Worm (Caenorhabditis elegans) whole organism, young adult: ENCODE measurements around the gene ZK643.6.

Experiments used
- ama-1 ChIP-seq, 3 experiments: fragments of 150-350 bp in 1 of 3; sonication (generic microtip) in 2 of 3; optimal IDR thresholded peaks; 2 replicates each; lab custom pipeline; 2014 to 2018; ENCODE audit warnings: missing biosample characterization in 2 of 3, missing genetic modification characterization in 2 of 3, missing genetic modification reagents in 2 of 3
- bed-2 ChIP-seq: fragments of 200-800 bp; sonication (Bioruptor generic); IDR thresholded peaks from 2 replicates; pipeline ENCODE4 v1.3.6; 2022; ENCODE audit warnings: missing genetic modification reagents, missing genetic modification characterization, missing compliant biosample characterization
- cebp-1 ChIP-seq, 2 experiments: fragments of 200-800 bp in 1 of 2; sonication (Bioruptor generic) in 1 of 2; sonication (generic microtip) in 1 of 2; IDR thresholded peaks in 1 of 2; optimal IDR thresholded peaks in 1 of 2; 2 replicates each; pipeline versions ENCODE4 v1.3.6 to Lab custom; 2017 to 2022; ENCODE audit warnings: missing compliant biosample characterization in 2 of 2, missing genetic modification characterization in 2 of 2, mild to moderate bottlenecking in 1 of 2, missing genetic modification reagents in 1 of 2, moderate library complexity in 1 of 2
- dpl-1 ChIP-seq: fragments of 150-350 bp; optimal IDR thresholded peaks from 2 replicates; lab custom pipeline; 2014; ENCODE audit warnings: missing biosample characterization, missing genetic modification reagents, missing genetic modification characterization
- let-526 ChIP-seq: fragments of 200-800 bp; sonication (Bioruptor generic); IDR thresholded peaks from 2 replicates; pipeline ENCODE4 v1.3.6; 2022; ENCODE audit warnings: missing genetic modification reagents, missing genetic modification characterization, missing compliant biosample characterization
- lin-26 ChIP-seq: fragments of 200-800 bp; sonication (Bioruptor generic); IDR thresholded peaks from 2 replicates; pipeline ENCODE4 v1.3.6; 2022; ENCODE audit warnings: missing genetic modification reagents, missing genetic modification characterization, missing compliant biosample characterization
- lin-35 ChIP-seq, 3 experiments: fragments of 150-350 bp in 2 of 3; sonication (generic microtip) in 1 of 3; optimal IDR thresholded peaks; 2 replicates each; lab custom pipeline; 2014 to 2018; ENCODE audit warnings: missing biosample characterization in 3 of 3, missing genetic modification characterization in 3 of 3, missing genetic modification reagents in 3 of 3
- nfya-1 ChIP-seq: sonication (generic microtip); optimal IDR thresholded peaks from 2 replicates; lab custom pipeline; 2017; ENCODE audit warnings: antibody characterized with exemption, missing compliant biosample characterization, missing genetic modification characterization, borderline replicate concordance; ENCODE audit not compliant: insufficient read depth
- pha-4 ChIP-seq: fragments of 150-350 bp; sonication (generic microtip); optimal IDR thresholded peaks from 2 replicates; lab custom pipeline; 2014; ENCODE audit warnings: missing biosample characterization, missing genetic modification reagents, missing genetic modification characterization
- rpc-1 ChIP-seq, 2 experiments: fragments of 150-350 bp in 1 of 2; sonication (generic microtip) in 1 of 2; optimal IDR thresholded peaks; 2 replicates each; lab custom pipeline; 2014 to 2018; ENCODE audit warnings: missing biosample characterization in 1 of 2, missing genetic modification characterization in 1 of 2, missing genetic modification reagents in 1 of 2, missing genotype in 1 of 2
- sea-2 ChIP-seq: fragments of 200-800 bp; sonication (Bioruptor generic); IDR thresholded peaks from 2 replicates; pipeline ENCODE4 v1.3.6; 2022; ENCODE audit warnings: missing genetic modification characterization, missing compliant biosample characterization
- snpc-4 ChIP-seq, 5 experiments: fragments of 150-350 bp in 1 of 5; sonication (generic microtip) in 4 of 5; optimal IDR thresholded peaks; 2 replicates each; lab custom pipeline; 2014 to 2018; ENCODE audit warnings: missing genetic modification characterization in 5 of 5, missing biosample characterization in 3 of 5, antibody characterized with exemption in 2 of 5, mild to moderate bottlenecking in 2 of 5, missing compliant biosample characterization in 2 of 5, missing genotype in 2 of 5, moderate library complexity in 2 of 5, missing genetic modification reagents in 1 of 5
- unc-62 ChIP-seq: fragments of 150-350 bp; optimal IDR thresholded peaks from 2 replicates; lab custom pipeline; 2014; ENCODE audit warnings: missing biosample characterization, missing genetic modification reagents, missing genetic modification characterization
- ztf-25 ChIP-seq: fragments of 200-800 bp; sonication (Bioruptor generic); IDR thresholded peaks from 2 replicates; pipeline ENCODE4 v1.3.6; 2022; ENCODE audit warnings: missing genetic modification reagents, missing genetic modification characterization, missing compliant biosample characterization

- TF ChIP-seq lin-26 (GFP tag; lab: Robert Waterston, UW) (no peak), let-526 (GFP tag; lab: Robert Waterston, UW) (no peak), snpc-4 (GFP tag; optimal IDR thresholded peaks at IDR 0.05; lab: Kevin White, UChicago) (no peak), snpc-4 (tag; optimal IDR thresholded peaks at IDR 0.05; lab: Kevin White, UChicago) (peak in 1 of 4 experiments; percentile 16), dpl-1 (GFP tag; lab: Kevin White, UChicago) (no peak), unc-62 (GFP tag; lab: Kevin White, UChicago) (no peak), rpc-1 (optimal IDR thresholded peaks at IDR 0.05; lab: Kevin White, UChicago) (no peak), rpc-1 (tag; optimal IDR thresholded peaks at IDR 0.05; lab: Kevin White, UChicago) (no peak), bed-2 (GFP tag; lab: Robert Waterston, UW) (no peak), lin-35 (GFP tag; optimal IDR thresholded peaks at IDR 0.05; lab: Kevin White, UChicago) (no peak), cebp-1 (GFP tag; IDR thresholded peaks at IDR 0.05; lab: Robert Waterston, UW) (no peak), cebp-1 (tag; optimal IDR thresholded peaks at IDR 0.05; lab: Kevin White, UChicago) (peak; percentile 24), ztf-25 (GFP tag; lab: Robert Waterston, UW) (no peak), sea-2 (GFP tag; lab: Robert Waterston, UW) (no peak), nfya-1 (no peak), ama-1 (optimal IDR thresholded peaks at IDR 0.05; lab: Kevin White, UChicago) (no peak), ama-1 (GFP tag; optimal IDR thresholded peaks at IDR 0.05; lab: Kevin White, UChicago) (no peak), pha-4 (tag; lab: Kevin White, UChicago) (no peak)
Measured at ce11 chrIII:8981847-8982479, 21.4 kb upstream of the ZK643.6 start, which contains the start of gene pde-2.
